Fruit fly (Drosophila melanogaster): ENCODE data around the gene CG32639.

DNA sequence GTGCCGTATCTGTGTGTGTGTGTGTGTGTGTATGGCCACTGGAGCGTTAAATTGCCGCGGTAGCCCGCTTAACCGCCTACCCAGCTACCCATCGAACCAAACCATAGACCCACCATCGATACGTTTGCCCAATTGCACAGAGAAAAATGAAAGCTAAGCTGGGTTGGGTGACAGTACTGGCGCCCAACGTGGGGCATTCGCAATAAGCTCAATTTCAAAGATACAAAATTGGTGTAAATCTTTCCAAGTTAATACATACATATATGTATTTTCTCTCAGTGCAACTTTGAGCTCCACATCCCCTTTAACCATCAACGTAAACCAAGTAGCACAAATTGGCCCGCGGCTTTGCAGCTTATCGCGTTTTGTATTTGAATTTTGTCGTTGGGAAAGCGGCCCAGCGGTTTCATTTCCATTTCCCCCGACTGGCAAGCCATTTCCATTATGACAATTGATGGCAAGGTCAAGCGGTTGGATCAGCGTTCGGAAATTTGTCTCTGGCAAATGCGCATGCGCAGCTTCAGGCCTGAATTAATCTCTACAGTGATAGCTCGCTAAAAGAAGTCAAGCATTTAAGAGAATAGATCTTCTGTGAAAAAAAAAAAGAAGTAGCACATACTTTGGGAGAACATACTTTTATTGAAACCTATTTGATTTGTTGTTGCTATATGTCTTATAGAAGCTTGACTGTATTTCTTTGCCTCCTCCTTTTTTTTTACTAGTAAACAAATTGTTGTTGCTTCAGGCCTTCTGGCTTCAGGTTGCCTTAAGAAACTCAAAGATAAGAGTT, 3.8 kb downstream of the CG32639 start:
- no peak for TF ChIP-seq ttk (optimal IDR thresholded peaks at IDR 0.05)
- TF ChIP-seq Myc (optimal IDR thresholded peaks at IDR 0.05): no peak
- no peak for TF ChIP-seq psq (optimal IDR thresholded peaks at IDR 0.05)
- TF ChIP-seq h (optimal IDR thresholded peaks at IDR 0.05): no peak
- no peak for TF ChIP-seq insv (optimal IDR thresholded peaks at IDR 0.05)
- no peak for TF ChIP-seq Sin3A (optimal IDR thresholded peaks at IDR 0.05)
